Fruit fly (Drosophila melanogaster): ENCODE data around the gene Fntb.

Gene Fntb

DNA sequence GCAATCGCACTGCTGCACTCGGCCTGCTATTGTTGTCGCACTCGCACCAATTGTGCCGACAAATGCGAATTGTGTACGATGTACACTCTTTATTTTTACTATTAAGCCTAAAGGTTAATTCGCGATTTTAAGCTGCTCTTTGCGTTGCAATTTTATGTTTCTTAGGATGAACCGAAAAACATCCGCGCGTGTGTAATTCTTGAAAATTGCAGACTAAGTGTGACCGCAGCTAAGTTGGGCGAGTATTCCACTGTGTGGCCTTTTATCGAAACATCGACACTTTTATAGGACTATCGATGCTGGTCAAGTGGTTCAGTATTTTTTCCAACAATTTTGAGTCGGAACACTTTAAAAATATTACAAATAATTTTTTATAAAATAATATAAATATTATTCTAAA, 20.8 kb downstream of the Fntb start, which contains the start of gene Pak3:
Gene Pak3, minus strand, starts transcription at position 225 of the 400 bp plus-strand sequence.
- no peak for TF ChIP-seq sr (GFP tag; IDR thresholded peaks at IDR 0.05)
- no peak for TF ChIP-seq sd (tag; optimal IDR thresholded peaks at IDR 0.05)
- TF ChIP-seq CG5953 (GFP tag; IDR thresholded peaks at IDR 0.05): 0 out of 2 replicates have a peak, but pooled peaks have one; percentile 26
- TF ChIP-seq tna (GFP tag; IDR thresholded peaks at IDR 0.05; ENCODE audit: partially characterized antibody): no peak; the same call in 1 of the 2 replicates
- TF ChIP-seq nmo (GFP tag; optimal IDR thresholded peaks at IDR 0.05): peak; percentile 49
- no peak for TF ChIP-seq CG32532 (GFP tag; IDR thresholded peaks at IDR 0.05)
- no peak for TF ChIP-seq odd (GFP tag; optimal IDR thresholded peaks at IDR 0.05)
- TF ChIP-seq CG6854 (GFP tag; optimal IDR thresholded peaks at IDR 0.05): no peak
- no peak for TF ChIP-seq dm (GFP tag; optimal IDR thresholded peaks at IDR 0.05)
- no peak for TF ChIP-seq ap (GFP tag; IDR thresholded peaks at IDR 0.05)
- no peak for TF ChIP-seq B-H2 (GFP tag; optimal IDR thresholded peaks at IDR 0.05)
- no peak for TF ChIP-seq CG8944 (GFP tag; optimal IDR thresholded peaks at IDR 0.05)
- peak; percentile 15 for TF ChIP-seq CG7987 (GFP tag; optimal IDR thresholded peaks at IDR 0.05)
- TF ChIP-seq oc (tag; optimal IDR thresholded peaks at IDR 0.05): no peak
- TF ChIP-seq HLH4C (GFP tag; IDR thresholded peaks at IDR 0.05; ENCODE audit: partially characterized antibody): peak; percentile 54
- peak; percentile 77 for TF ChIP-seq stwl (tag; optimal IDR thresholded peaks at IDR 0.05)
- peak; percentile 56 for TF ChIP-seq CG10267 (tag; optimal IDR thresholded peaks at IDR 0.05)
- no peak for TF ChIP-seq sisA (GFP tag; IDR thresholded peaks at IDR 0.05)
- TF ChIP-seq dimm (GFP tag; IDR thresholded peaks at IDR 0.05): no peak
- no peak for TF ChIP-seq toy (GFP tag; IDR thresholded peaks at IDR 0.05)
- peak in 1 of 3 experiments; percentile 7 for TF ChIP-seq Stat92E (GFP tag; optimal IDR thresholded peaks at IDR 0.05)
- peak; percentile 12 for TF ChIP-seq Nf-YC (tag; optimal IDR thresholded peaks at IDR 0.05)
- peak; percentile 32 for TF ChIP-seq Lhr (GFP tag; optimal IDR thresholded peaks at IDR 0.05)
- TF ChIP-seq CG6175 (GFP tag; IDR thresholded peaks at IDR 0.05): no peak
- no peak for TF ChIP-seq nau (GFP tag; optimal IDR thresholded peaks at IDR 0.05)
- TF ChIP-seq ham (GFP tag; IDR thresholded peaks at IDR 0.05): no peak
- no peak for TF ChIP-seq sens-2 (GFP tag; IDR thresholded peaks at IDR 0.05)
- TF ChIP-seq Nf-YA (GFP tag; IDR thresholded peaks at IDR 0.05): no peak
- no peak for TF ChIP-seq CG3281 (GFP tag; optimal IDR thresholded peaks at IDR 0.05)
- no peak for TF ChIP-seq CG2120 (GFP tag; optimal IDR thresholded peaks at IDR 0.05)
- TF ChIP-seq BEAF-32 (GFP tag; optimal IDR thresholded peaks at IDR 0.05): peak; percentile 79
- peak; percentile 22 for TF ChIP-seq NC2β (GFP tag; optimal IDR thresholded peaks at IDR 0.05)
- no peak for TF ChIP-seq CG12299 (tag; optimal IDR thresholded peaks at IDR 0.05)
- TF ChIP-seq az2 (GFP tag; optimal IDR thresholded peaks at IDR 0.05): no peak
- TF ChIP-seq CG2129 (GFP tag; IDR thresholded peaks at IDR 0.05; ENCODE audit: partially characterized antibody): no peak
- TF ChIP-seq Ssrp (tag; optimal IDR thresholded peaks at IDR 0.05): no peak
- no peak for TF ChIP-seq CG8290 (GFP tag; optimal IDR thresholded peaks at IDR 0.05)
- TF ChIP-seq CG8290 (tag; optimal IDR thresholded peaks at IDR 0.05): no peak
- TF ChIP-seq CG11560 (tag; IDR thresholded peaks at IDR 0.05): no peak
- no peak for TF ChIP-seq CG4707 (GFP tag; optimal IDR thresholded peaks at IDR 0.05)
- no peak for TF ChIP-seq lab (GFP tag; optimal IDR thresholded peaks at IDR 0.05)
- no peak for TF ChIP-seq slp2 (GFP tag; optimal IDR thresholded peaks at IDR 0.05)
- TF ChIP-seq CG17328 (GFP tag; IDR thresholded peaks at IDR 0.05): no peak
- TF ChIP-seq Sox100B (GFP tag; optimal IDR thresholded peaks at IDR 0.05): no peak
- no peak for TF ChIP-seq run (tag; optimal IDR thresholded peaks at IDR 0.05)
- no peak for TF ChIP-seq CG13424 (tag; optimal IDR thresholded peaks at IDR 0.05)
- TF ChIP-seq kni (GFP tag; optimal IDR thresholded peaks at IDR 0.05): no peak
- no peak for TF ChIP-seq Antp (GFP tag; optimal IDR thresholded peaks at IDR 0.05)
- no peak for TF ChIP-seq CG10209 (GFP tag; optimal IDR thresholded peaks at IDR 0.05)
- no peak for TF ChIP-seq ttk (GFP tag; IDR thresholded peaks at IDR 0.05)
- TF ChIP-seq pnt (GFP tag; optimal IDR thresholded peaks at IDR 0.05): no peak
- TF ChIP-seq Poxn (GFP tag; IDR thresholded peaks at IDR 0.05): no peak

Measured in whole organism, embryonic.